Worm (Caenorhabditis elegans): ENCODE measurements around the gene R07E5.5.

DNA sequence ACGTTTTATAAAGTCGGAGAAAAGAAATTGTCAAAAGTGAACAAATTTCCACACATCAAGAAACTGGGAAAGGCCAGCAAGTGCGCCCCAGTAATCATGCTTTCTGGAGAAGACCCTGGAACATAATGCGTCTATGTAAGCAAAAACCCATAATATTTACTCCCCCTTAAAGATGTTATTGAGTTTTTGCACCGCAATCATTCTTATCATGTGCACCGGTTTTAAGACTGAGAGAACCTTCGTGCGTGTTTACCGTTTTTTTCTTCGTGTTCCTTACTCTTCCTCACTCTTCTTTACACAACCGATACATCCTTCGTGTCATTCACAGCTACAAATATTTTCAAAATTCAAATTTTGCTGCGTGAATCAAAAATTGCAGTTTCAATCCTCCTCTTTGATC is 24.3 kb upstream of the R07E5.5 start:
- no peak for TF ChIP-seq him-1 (tag; optimal IDR thresholded peaks at IDR 0.05)
- TF ChIP-seq W03F9.2 (tag; optimal IDR thresholded peaks at IDR 0.05), result no peak
- no peak for TF ChIP-seq dao-5 (tag; optimal IDR thresholded peaks at IDR 0.05)
